ENCODE assay signal across 2 fruit fly cellular contexts in genomic region chr2L:16472184-16472583, dm6.
TF ChIP-seq lines count a peak whose summit lies in the region.

No protein-coding gene starts in this region.

- no peak for TF ChIP-seq CTCF in whole organism, embryonic (GFP tag; optimal IDR thresholded peaks at IDR 0.05; lab: Kevin White, UChicago)

TF ChIP-seq in whole organism, embryonic, 481 proteins besides CTCF, POLR2A, EP300 and RAD21:
- TF ChIP-seq sisA (GFP tag; IDR thresholded peaks at IDR 0.05; lab: Robert Waterston, UW) (peak; percentile 7; the same call in 1 of the 2 replicates), Hr39 (optimal IDR thresholded peaks at IDR 0.05; lab: Kevin White, UChicago) (peak; percentile 62), Opbp (GFP tag; IDR thresholded peaks at IDR 0.05; lab: Robert Waterston, UW; ENCODE audit: partially characterized antibody) (no peak), CG11247 (GFP tag; IDR thresholded peaks at IDR 0.05; lab: Robert Waterston, UW) (no peak), CG6683 (GFP tag; optimal IDR thresholded peaks at IDR 0.05; lab: Kevin White, UChicago) (no peak), CG13296 (GFP tag; optimal IDR thresholded peaks at IDR 0.05; lab: Kevin White, UChicago) (no peak), slou (GFP tag; optimal IDR thresholded peaks at IDR 0.05; lab: Kevin White, UChicago) (no peak), ash1 (GFP tag; optimal IDR thresholded peaks at IDR 0.05; lab: Kevin White, UChicago) (no peak), NC2β (GFP tag; optimal IDR thresholded peaks at IDR 0.05; lab: Kevin White, UChicago) (no peak), CG12659 (GFP tag; optimal IDR thresholded peaks at IDR 0.05; lab: Kevin White, UChicago) (no peak), fd102C (GFP tag; optimal IDR thresholded peaks at IDR 0.05; lab: Kevin White, UChicago) (no peak), CG1024 (GFP tag; IDR thresholded peaks at IDR 0.05; lab: Robert Waterston, UW) (no peak), Drgx (GFP tag; IDR thresholded peaks at IDR 0.05; lab: Robert Waterston, UW) (no peak), slbo (GFP tag; IDR thresholded peaks at IDR 0.05; lab: Robert Waterston, UW) (peak; percentile 27; the same call in 1 of the 2 replicates), al (GFP tag; IDR thresholded peaks at IDR 0.05; lab: Robert Waterston, UW) (peak; percentile 6; the same call in 1 of the 2 replicates), pfk (GFP tag; optimal IDR thresholded peaks at IDR 0.05; lab: Kevin White, UChicago) (no peak), prd (optimal IDR thresholded peaks at IDR 0.05; lab: Kevin White, UChicago) (no peak), prd (GFP tag; IDR thresholded peaks at IDR 0.05; lab: Robert Waterston, UW) (no peak)

TF ChIP-seq in whole organism, wandering third instar larva, 38 proteins besides CTCF, POLR2A, EP300 and RAD21:
- TF ChIP-seq usp (GFP tag; optimal IDR thresholded peaks at IDR 0.05; lab: Kevin White, UChicago) (no peak), Dfd (GFP tag; optimal IDR thresholded peaks at IDR 0.05; lab: Kevin White, UChicago) (peak; percentile 98)

Comparison
In these comparisons a context has a peak if more than half of its experiments do, and no peak if none do; other contexts are left out.
1. Of the 10 proteins assayed by ChIP-seq in both whole organism, embryonic and whole organism, wandering third instar larva: peak only in whole organism, embryonic: none; only in whole organism, wandering third instar larva: Dfd; in both: none; in neither: 9.